Fruit fly (Drosophila melanogaster) whole organism, embryonic: Measurements from ENCODE around the gene CG8543.
A peak's percentile ranks its signal among the peaks of the same experiment; 100 is the strongest.

Experiments used
- Ada2b ChIP-seq: fragments of 200-800 bp; sonication (Bioruptor generic); IDR thresholded peaks from 2 replicates; pipeline ENCODE4 v1.3.6; 2022; ENCODE audit warnings: missing biosample characterization, missing genetic modification characterization
- Blimp-1 ChIP-seq: fragments of 200-800 bp; sonication (Bioruptor generic); optimal IDR thresholded peaks from 3 replicates; lab custom pipeline; 2018; ENCODE audit warnings: missing biosample characterization, missing genetic modification characterization, mild to moderate bottlenecking, moderate library complexity, missing genetic modification reagents
- CG10147 ChIP-seq: fragments of 200-800 bp; sonication (Bioruptor generic); optimal IDR thresholded peaks from 2 replicates; lab custom pipeline; 2019; ENCODE audit warnings: missing biosample characterization, mild to moderate bottlenecking, missing genetic modification characterization, moderate library complexity
- CG12769 ChIP-seq: fragments of 200-800 bp; sonication (Bioruptor generic); optimal IDR thresholded peaks from 2 replicates; lab custom pipeline; 2019; ENCODE audit warnings: missing biosample characterization, mild to moderate bottlenecking, missing genetic modification characterization, moderate library complexity
- CG14014 ChIP-seq: fragments of 200-800 bp; sonication (Bioruptor generic); IDR thresholded peaks from 2 replicates; pipeline ENCODE4 v1.3.6; 2022; ENCODE audit warnings: missing biosample characterization, missing genetic modification characterization
- CG14050 ChIP-seq: fragments of 200-800 bp; sonication (Bioruptor generic); IDR thresholded peaks from 3 replicates; pipeline ENCODE4 v1.3.6; 2022; ENCODE audit warnings: missing biosample characterization, missing genetic modification characterization
- CG14860 ChIP-seq: fragments of 200-800 bp; sonication (Bioruptor generic); IDR thresholded peaks from 3 replicates; pipeline ENCODE4 v1.3.6; 2022; ENCODE audit warnings: missing biosample characterization, missing genetic modification characterization; ENCODE audit not compliant: partially characterized antibody
- CG17361 ChIP-seq: fragments of 200-800 bp; sonication (Bioruptor generic); IDR thresholded peaks from 3 replicates; pipeline ENCODE4 v1.3.6; 2022; ENCODE audit warnings: missing biosample characterization, missing genetic modification characterization
- CG2199 ChIP-seq: fragments of 200-800 bp; sonication (Bioruptor generic); IDR thresholded peaks from 3 replicates; pipeline ENCODE4 v1.3.6; 2022; ENCODE audit warnings: missing biosample characterization, missing genetic modification characterization
- CG2889 ChIP-seq: fragments of 200-800 bp; sonication (Bioruptor generic); IDR thresholded peaks from 3 replicates; pipeline ENCODE4 v1.3.6; 2022; ENCODE audit warnings: missing biosample characterization, missing genetic modification characterization
- CG3281 ChIP-seq: fragments of 200-800 bp; sonication (Bioruptor generic); optimal IDR thresholded peaks from 3 replicates; lab custom pipeline; 2017; ENCODE audit warnings: missing biosample characterization, mild to moderate bottlenecking, missing genetic modification characterization
- CG4328 ChIP-seq: fragments of 200-800 bp; sonication (Bioruptor generic); optimal IDR thresholded peaks from 3 replicates; lab custom pipeline; 2017; ENCODE audit warnings: missing biosample characterization, missing genetic modification reagents, missing genetic modification characterization
- CG5953 ChIP-seq: fragments of 200-800 bp; sonication (Bioruptor generic); IDR thresholded peaks from 2 replicates; pipeline ENCODE4 v1.3.6; 2022; ENCODE audit warnings: missing biosample characterization, missing genetic modification characterization
- CG6813 ChIP-seq: fragments of 200-800 bp; sonication (Bioruptor generic); optimal IDR thresholded peaks from 2 replicates; lab custom pipeline; 2017; ENCODE audit warnings: missing biosample characterization, missing genetic modification characterization, mild to moderate bottlenecking, moderate library complexity, missing genetic modification reagents
- CG8478 ChIP-seq: fragments of >200 bp; optimal IDR thresholded peaks from 2 replicates; lab custom pipeline; 2018
- CG9932 ChIP-seq: fragments of 200-800 bp; sonication (Bioruptor generic); IDR thresholded peaks from 2 replicates; pipeline ENCODE4 v1.3.6; 2022; ENCODE audit warnings: missing biosample characterization, missing genetic modification characterization
- CkIIα-i1 ChIP-seq: fragments of 200-800 bp; sonication (Bioruptor generic); IDR thresholded peaks from 2 replicates; pipeline ENCODE4 v1.3.6; 2022; ENCODE audit warnings: missing biosample characterization, missing genetic modification characterization
- CoRest ChIP-seq: fragments of 200-800 bp; sonication (Bioruptor generic); optimal IDR thresholded peaks from 3 replicates; lab custom pipeline; 2018; ENCODE audit warnings: missing biosample characterization, mild to moderate bottlenecking, missing genetic modification characterization, moderate library complexity
- D19A ChIP-seq: fragments of 200-800 bp; optimal IDR thresholded peaks from 3 replicates; lab custom pipeline; 2019; ENCODE audit warnings: missing biosample characterization, mild to moderate bottlenecking, missing genetic modification characterization, moderate library complexity
- D19B ChIP-seq: fragments of 200-800 bp; sonication (Bioruptor generic); optimal IDR thresholded peaks from 2 replicates; lab custom pipeline; 2017; ENCODE audit warnings: missing biosample characterization, mild to moderate bottlenecking, missing genetic modification characterization
- GATAe ChIP-seq: fragments of 200-800 bp; sonication (Bioruptor generic); conservative IDR thresholded peaks from 2 replicates; pipeline ENCODE4 v1.3.6; 2022; ENCODE audit warnings: missing biosample characterization, missing genetic modification characterization
- Mad ChIP-seq: fragments of 200-800 bp; sonication (Bioruptor generic); optimal IDR thresholded peaks from 2 replicates; lab custom pipeline; 2016; ENCODE audit warnings: missing biosample characterization, missing genetic modification characterization
- Med ChIP-seq: fragments of 200-800 bp; sonication (Bioruptor generic); peaks from one replicate; lab custom pipeline; 2016; ENCODE audit warnings: missing biosample characterization, missing genetic modification characterization, mild to moderate bottlenecking, inconsistent platforms, moderate library complexity
- NC2α ChIP-seq: fragments of 200-800 bp; sonication (Bioruptor generic); optimal IDR thresholded peaks from 2 replicates; lab custom pipeline; 2016; ENCODE audit warnings: missing biosample characterization, missing genetic modification characterization
- Optix ChIP-seq: fragments of 200-800 bp; sonication (Bioruptor generic); IDR thresholded peaks from 3 replicates; pipeline ENCODE4 v1.3.6; 2022; ENCODE audit warnings: missing biosample characterization, missing genetic modification characterization
- bsh ChIP-seq, 2 experiments: fragments of 200-800 bp; sonication (Bioruptor generic); optimal IDR thresholded peaks; 2 replicates each; lab custom pipeline; 2017 to 2018; ENCODE audit warnings: mild to moderate bottlenecking in 2 of 2, missing biosample characterization in 2 of 2, missing genetic modification characterization in 2 of 2, moderate library complexity in 1 of 2
- cas ChIP-seq: fragments of 200-800 bp; sonication (Bioruptor generic); IDR thresholded peaks from 2 replicates; pipeline ENCODE4 v1.3.6; 2022; ENCODE audit warnings: missing biosample characterization, missing genetic modification characterization
- chn ChIP-seq: fragments of 200-800 bp; sonication (Bioruptor generic); optimal IDR thresholded peaks from 2 replicates; lab custom pipeline; 2016; ENCODE audit warnings: missing biosample characterization, missing genetic modification characterization
- ci ChIP-seq: fragments of 200-800 bp; sonication (Bioruptor generic); IDR thresholded peaks from 3 replicates; pipeline ENCODE4 v1.3.6; 2022; ENCODE audit warnings: missing biosample characterization, missing genetic modification characterization
- croc ChIP-seq: fragments of 200-800 bp; sonication (Bioruptor generic); conservative IDR thresholded peaks from 3 replicates; pipeline ENCODE4 v1.3.6; 2022; ENCODE audit warnings: missing biosample characterization, missing genetic modification characterization
- crol ChIP-seq: fragments of 200-800 bp; sonication (Bioruptor generic); IDR thresholded peaks from 2 replicates; pipeline ENCODE4 v1.3.6; 2022; ENCODE audit warnings: missing biosample characterization, missing genetic modification characterization
- fd64A ChIP-seq: fragments of 200-800 bp; sonication (Bioruptor generic); optimal IDR thresholded peaks from 3 replicates; lab custom pipeline; 2018; ENCODE audit warnings: missing biosample characterization, mild to moderate bottlenecking, missing genetic modification characterization
- gro ChIP-seq: fragments of 200-800 bp; sonication (Bioruptor generic); optimal IDR thresholded peaks from 2 replicates; lab custom pipeline; 2016; ENCODE audit warnings: missing biosample characterization, missing genetic modification characterization
- hb ChIP-seq: fragments of 200-800 bp; sonication (Bioruptor generic); IDR thresholded peaks from 3 replicates; pipeline ENCODE4 v1.3.6; 2022; ENCODE audit warnings: missing biosample characterization, missing genetic modification characterization; ENCODE audit not compliant: partially characterized antibody
- kah ChIP-seq: fragments of 200-800 bp; sonication (Bioruptor generic); optimal IDR thresholded peaks from 2 replicates; lab custom pipeline; 2018; ENCODE audit warnings: missing biosample characterization, mild to moderate bottlenecking, missing genetic modification characterization
- org-1 ChIP-seq: fragments of 200-800 bp; sonication (Bioruptor generic); optimal IDR thresholded peaks from 2 replicates; lab custom pipeline; 2017; ENCODE audit warnings: missing biosample characterization, missing genetic modification characterization
- sens ChIP-seq: fragments of 200-800 bp; sonication (Bioruptor generic); peaks from one replicate; lab custom pipeline; 2016; ENCODE audit warnings: missing biosample characterization, missing genetic modification characterization
- sens-2 ChIP-seq: fragments of 200-800 bp; sonication (Bioruptor generic); IDR thresholded peaks from 2 replicates; pipeline ENCODE4 v1.3.6; 2022; ENCODE audit warnings: missing biosample characterization, missing genetic modification characterization
- twi ChIP-seq: fragments of 200-800 bp; optimal IDR thresholded peaks from 2 replicates; lab custom pipeline; 2019; ENCODE audit warnings: missing biosample characterization, mild to moderate bottlenecking, missing genetic modification characterization, moderate library complexity
- zen2 ChIP-seq: fragments of 200-800 bp; sonication (Bioruptor generic); IDR thresholded peaks from 3 replicates; pipeline ENCODE4 v1.3.6; 2022; ENCODE audit warnings: missing biosample characterization, missing genetic modification characterization; ENCODE audit not compliant: partially characterized antibody

The CG8543 gene

DNA sequence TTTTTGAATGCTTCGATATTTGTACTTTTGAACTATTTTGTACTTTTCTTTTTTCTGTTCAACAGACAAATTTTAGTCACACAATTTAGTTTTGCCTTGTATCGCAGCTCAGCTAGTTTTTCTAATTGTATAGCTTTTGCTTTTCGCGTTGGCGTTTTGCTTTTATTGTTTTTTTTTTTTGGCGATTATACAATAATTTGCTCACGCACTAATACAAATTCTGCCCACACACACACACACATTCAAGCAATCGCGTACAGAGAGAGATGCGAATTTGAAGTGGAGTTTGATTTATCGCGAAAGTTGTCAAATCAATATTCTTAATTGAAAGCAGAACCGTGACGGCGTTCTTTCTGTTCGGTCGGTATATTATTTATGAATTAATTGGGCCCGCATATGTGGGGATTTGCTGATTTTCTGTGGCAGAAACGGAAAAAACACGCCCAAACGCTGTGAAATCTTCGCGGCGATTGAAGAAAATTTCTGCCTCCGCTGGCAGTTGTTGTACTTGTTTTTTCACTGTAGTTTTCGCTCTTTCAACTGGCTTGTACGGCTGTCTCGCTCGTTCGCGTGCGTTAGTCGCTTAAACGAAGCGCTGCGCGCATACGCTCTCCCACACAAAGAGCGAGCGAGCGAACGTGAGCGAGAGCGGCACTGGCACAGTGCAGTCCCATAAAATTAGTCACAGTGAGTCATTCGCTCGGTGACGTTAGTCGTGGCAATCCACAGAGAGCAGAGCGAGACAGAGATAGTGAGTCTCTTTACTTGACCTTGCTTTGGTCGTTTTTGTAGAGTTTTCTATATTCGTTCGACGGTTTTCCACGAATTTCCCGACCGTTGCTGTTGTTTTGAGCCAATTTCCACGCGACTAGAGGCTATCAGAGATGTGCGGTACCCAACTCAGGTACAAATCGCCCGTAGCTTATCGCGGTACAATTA lies 35.1 kb downstream of the CG8543 start, which contains the start of gene Rac2 (continued):
- TF ChIP-seq hb (GFP tag; lab: Robert Waterston, UW) = no peak
- no peak for TF ChIP-seq fd64A
- peak; percentile 57 for TF ChIP-seq chn (GFP tag; lab: Kevin White, UChicago)
- no peak for TF ChIP-seq CkIIα-i1 (GFP tag; lab: Robert Waterston, UW)
- no peak for TF ChIP-seq CG4328 (GFP tag; lab: Kevin White, UChicago)
- peak; percentile 14 to 24 for TF ChIP-seq bsh (GFP tag; optimal IDR thresholded peaks at IDR 0.05; lab: Kevin White, UChicago)
- peak; percentile 22 for TF ChIP-seq CoRest (tag; lab: Kevin White, UChicago)
- peak; percentile 12 for TF ChIP-seq gro (GFP tag; lab: Kevin White, UChicago)
- peak; percentile 88; the same call in 2 of the 3 replicates for TF ChIP-seq CG2199 (GFP tag; lab: Robert Waterston, UW)
- TF ChIP-seq CG12769 = peak; percentile 52
- 0 out of 2 replicates have a peak, but pooled peaks have one; percentile 3 for TF ChIP-seq CG5953 (GFP tag; lab: Robert Waterston, UW)
- 0 out of 3 replicates have a peak, but pooled peaks have one; percentile 19 for TF ChIP-seq Optix (GFP tag; lab: Robert Waterston, UW)

DNA sequence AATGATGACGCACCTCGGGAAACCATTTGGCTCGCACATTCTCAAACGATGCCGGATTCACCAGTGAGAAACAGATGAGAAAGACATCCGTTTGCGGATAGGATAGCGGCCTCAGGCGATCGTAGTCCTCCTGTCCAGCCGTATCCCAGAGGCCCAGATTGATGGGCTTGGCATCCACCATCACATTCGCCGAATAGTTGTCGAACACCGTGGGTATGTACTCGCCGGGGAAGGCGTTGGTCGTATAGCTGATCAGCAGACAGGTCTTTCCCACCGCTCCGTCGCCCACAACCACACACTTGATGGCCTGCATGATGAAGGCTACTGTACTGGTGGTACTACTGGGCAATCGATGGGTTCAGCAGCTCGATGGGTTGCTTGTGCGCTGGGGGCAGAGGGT lies 35.9 kb downstream of the CG8543 start:
- TF ChIP-seq CG3281 (GFP tag; lab: Kevin White, UChicago) = no peak
- peak; percentile 41; the same call in 1 of the 2 replicates for TF ChIP-seq crol (GFP tag; lab: Robert Waterston, UW)
- TF ChIP-seq CG10147 (GFP tag; lab: Kevin White, UChicago) = no peak
- TF ChIP-seq ci (GFP tag; lab: Robert Waterston, UW) = peak; percentile 43; the same call in 1 of the 3 replicates
- no peak for TF ChIP-seq croc (GFP tag; lab: Robert Waterston, UW)
- no peak for TF ChIP-seq GATAe (GFP tag; lab: Robert Waterston, UW)
- peak; percentile 74 for TF ChIP-seq Med
- TF ChIP-seq sens-2 (GFP tag; lab: Robert Waterston, UW) = no peak
- TF ChIP-seq sens (GFP tag; lab: Kevin White, UChicago) = no peak
- peak; percentile 22 for TF ChIP-seq CG8478 (lab: Kevin White, UChicago)
- TF ChIP-seq Ada2b (GFP tag; lab: Robert Waterston, UW) = no peak
- 0 out of 3 replicates have a peak, but pooled peaks have one; percentile 51 for TF ChIP-seq zen2 (GFP tag; lab: Robert Waterston, UW)
- no peak for TF ChIP-seq CG14014 (GFP tag; lab: Robert Waterston, UW)
- no peak for TF ChIP-seq CG2889 (GFP tag; lab: Robert Waterston, UW)
- no peak for TF ChIP-seq NC2α (GFP tag; lab: Kevin White, UChicago)
- TF ChIP-seq Mad = no peak
- TF ChIP-seq CG17361 (GFP tag; lab: Robert Waterston, UW) = no peak
- TF ChIP-seq CG14860 (GFP tag; lab: Robert Waterston, UW) = no peak
- TF ChIP-seq CG14050 (GFP tag; lab: Robert Waterston, UW) = no peak
- TF ChIP-seq CG9932 (GFP tag; lab: Robert Waterston, UW) = 0 out of 2 replicates have a peak, but pooled peaks have one; percentile 18
- no peak for TF ChIP-seq Blimp-1 (GFP tag; lab: Kevin White, UChicago)
- TF ChIP-seq twi (tag; lab: Kevin White, UChicago) = no peak
- TF ChIP-seq org-1 (GFP tag; lab: Kevin White, UChicago) = no peak
- TF ChIP-seq CG6813 (GFP tag; lab: Kevin White, UChicago) = no peak
- no peak for TF ChIP-seq D19A (tag; lab: Kevin White, UChicago)
- TF ChIP-seq kah (GFP tag; lab: Kevin White, UChicago) = no peak
- peak; percentile 23 for TF ChIP-seq D19B (GFP tag; lab: Kevin White, UChicago)
- peak; percentile 4 for TF ChIP-seq CG12769
- no peak for TF ChIP-seq cas (GFP tag; lab: Robert Waterston, UW)
- TF ChIP-seq, all 482 proteins: peak for 8
